Fruit fly (Drosophila melanogaster) whole organism: ENCODE data around the gene Gr93d.

Experiments used
- CG8478 ChIP-seq: fragments of >200 bp; optimal IDR thresholded peaks from 2 replicates; lab custom pipeline; 2018; ENCODE audit warnings: inconsistent platforms
- Dll ChIP-seq: fragments of >200 bp; optimal IDR thresholded peaks from 2 replicates; lab custom pipeline; 2017
- EcR ChIP-seq, 2 experiments: fragments of >200 bp; optimal IDR thresholded peaks; 2 replicates each; lab custom pipeline; 2017; ENCODE audit warnings: missing biosample characterization in 2 of 2, missing genetic modification characterization in 2 of 2, missing genetic modification reagents in 2 of 2
- psq ChIP-seq: fragments of >200 bp; optimal IDR thresholded peaks from 2 replicates; lab custom pipeline; 2017

DNA sequence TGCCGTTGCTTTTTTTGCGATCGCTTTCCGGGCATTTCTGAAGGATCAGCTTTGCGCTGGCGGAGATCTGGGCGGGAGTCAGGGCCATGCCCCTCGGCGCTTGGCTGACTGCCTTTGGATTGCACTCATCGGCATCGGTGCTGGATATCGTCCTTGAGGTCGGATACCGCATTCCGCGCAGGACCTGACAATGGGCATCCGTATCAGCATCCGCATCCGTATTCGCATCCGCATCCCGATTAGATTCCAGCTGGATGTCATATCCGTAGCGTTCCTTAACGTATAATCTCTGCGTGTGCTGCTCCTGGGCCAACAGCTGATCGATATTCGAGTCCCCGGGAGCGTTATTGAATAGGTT, 9.0 kb upstream of the Gr93d start:
- TF ChIP-seq CG8478 (no peak), psq (lab: Kevin White, UChicago) (no peak), EcR (GFP tag; optimal IDR thresholded peaks at IDR 0.05; lab: Kevin White, UChicago) (no peak), Dll (no peak)
